Worm (Caenorhabditis elegans) whole organism, L3 larva: Measurements from ENCODE around the gene T19C3.3.

Experiments used
- aly-2 ChIP-seq: fragments of 150-350 bp; optimal IDR thresholded peaks from 2 replicates; lab custom pipeline; 2014; ENCODE audit warnings: missing biosample characterization, missing genetic modification characterization
- ama-1 ChIP-seq: fragments of 150-350 bp; optimal IDR thresholded peaks from 2 replicates; lab custom pipeline; 2018
- ceh-16 ChIP-seq: sonication (generic microtip); optimal IDR thresholded peaks from 2 replicates; lab custom pipeline; 2017; ENCODE audit warnings: missing biosample characterization, missing genetic modification characterization
- ceh-82 ChIP-seq: fragments of 150-350 bp; optimal IDR thresholded peaks from 2 replicates; lab custom pipeline; 2014; ENCODE audit warnings: missing biosample characterization, missing genetic modification characterization
- ceh-9 ChIP-seq: sonication (generic microtip); optimal IDR thresholded peaks from 2 replicates; lab custom pipeline; 2018; ENCODE audit warnings: missing biosample characterization, missing genetic modification characterization
- daf-12 ChIP-seq: fragments of 150-350 bp; optimal IDR thresholded peaks from 2 replicates; lab custom pipeline; 2014; ENCODE audit warnings: missing biosample characterization, missing genetic modification reagents, missing genetic modification characterization
- egl-27 ChIP-seq: sonication (generic microtip); optimal IDR thresholded peaks from 4 replicates; lab custom pipeline; 2017; ENCODE audit warnings: missing biosample characterization, missing genetic modification reagents, missing genetic modification characterization
- elt-2 ChIP-seq: sonication (generic microtip); optimal IDR thresholded peaks from 2 replicates; lab custom pipeline; 2016; ENCODE audit warnings: missing genetic modification reagents, mild to moderate bottlenecking, missing genetic modification characterization, missing compliant biosample characterization
- elt-3 ChIP-seq, 3 experiments: fragments of 150-350 bp in 1 of 3; sonication (generic microtip) in 2 of 3; optimal IDR thresholded peaks; 2 replicates in 2 of 3; 4 replicates in 1 of 3; lab custom pipeline; 2014 to 2017; ENCODE audit warnings: missing biosample characterization in 3 of 3, missing genetic modification characterization in 3 of 3
- eor-1 ChIP-seq, 2 experiments: fragments of 150-350 bp; optimal IDR thresholded peaks; 2 replicates each; lab custom pipeline; 2014 to 2018; ENCODE audit warnings: missing biosample characterization in 2 of 2, missing genetic modification characterization in 2 of 2
- fkh-10 ChIP-seq: sonication (generic microtip); optimal IDR thresholded peaks from 2 replicates; lab custom pipeline; 2017; ENCODE audit warnings: missing biosample characterization, missing genetic modification reagents, missing genetic modification characterization
- fos-1 ChIP-seq: fragments of 150-350 bp; optimal IDR thresholded peaks from 2 replicates; lab custom pipeline; 2014; ENCODE audit warnings: missing biosample characterization, missing genetic modification characterization
- hmg-11 ChIP-seq: sonication (generic microtip); optimal IDR thresholded peaks from 2 replicates; lab custom pipeline; 2016; ENCODE audit warnings: missing genetic modification characterization, missing compliant biosample characterization
- jun-1 ChIP-seq: fragments of 150-350 bp; optimal IDR thresholded peaks from 2 replicates; lab custom pipeline; 2014; ENCODE audit warnings: missing biosample characterization, missing genetic modification reagents, missing genetic modification characterization
- lsy-12 ChIP-seq: sonication (generic microtip); optimal IDR thresholded peaks from 2 replicates; lab custom pipeline; 2016; ENCODE audit warnings: mild to moderate bottlenecking, missing genetic modification characterization, missing compliant biosample characterization
- nfya-1 ChIP-seq: sonication (generic microtip); optimal IDR thresholded peaks from 2 replicates; lab custom pipeline; 2017; ENCODE audit warnings: missing genetic modification characterization, mild to moderate bottlenecking, missing compliant biosample characterization, antibody characterized with exemption, moderate library complexity; ENCODE audit not compliant: insufficient read depth
- nhr-11 ChIP-seq: fragments of 150-350 bp; optimal IDR thresholded peaks from 2 replicates; lab custom pipeline; 2014; ENCODE audit warnings: missing biosample characterization, missing genetic modification characterization
- nhr-12 ChIP-seq: fragments of 150-350 bp; optimal IDR thresholded peaks from 2 replicates; lab custom pipeline; 2014; ENCODE audit warnings: missing biosample characterization, missing genetic modification characterization
- nhr-23 ChIP-seq: fragments of 150-350 bp; optimal IDR thresholded peaks from 2 replicates; lab custom pipeline; 2014; ENCODE audit warnings: missing biosample characterization, missing genetic modification reagents, missing genetic modification characterization
- nhr-237 ChIP-seq: fragments of 150-350 bp; optimal IDR thresholded peaks from 2 replicates; lab custom pipeline; 2014; ENCODE audit warnings: missing biosample characterization, missing genetic modification characterization
- nhr-25 ChIP-seq: sonication (generic microtip); optimal IDR thresholded peaks from 2 replicates; lab custom pipeline; 2017; ENCODE audit warnings: missing biosample characterization, missing genetic modification characterization
- nhr-28 ChIP-seq: fragments of 150-350 bp; optimal IDR thresholded peaks from 2 replicates; lab custom pipeline; 2014; ENCODE audit warnings: missing biosample characterization, missing genetic modification characterization
- nhr-67 ChIP-seq: fragments of 150-350 bp; optimal IDR thresholded peaks from 2 replicates; lab custom pipeline; 2014; ENCODE audit warnings: missing biosample characterization, missing genetic modification characterization
- nhr-76 ChIP-seq: fragments of 150-350 bp; sonication (generic microtip); optimal IDR thresholded peaks from 5 replicates; lab custom pipeline; 2014; ENCODE audit warnings: missing biosample characterization, missing genetic modification characterization
- nhr-77 ChIP-seq: fragments of 150-350 bp; optimal IDR thresholded peaks from 2 replicates; lab custom pipeline; 2014; ENCODE audit warnings: missing biosample characterization, missing genetic modification characterization
- pha-4 ChIP-seq: fragments of 150-350 bp; optimal IDR thresholded peaks from 2 replicates; lab custom pipeline; 2014; ENCODE audit warnings: missing biosample characterization, missing genetic modification reagents, missing genetic modification characterization
- pqm-1 ChIP-seq: fragments of 150-350 bp; optimal IDR thresholded peaks from 2 replicates; lab custom pipeline; 2017; ENCODE audit warnings: missing biosample characterization, missing genetic modification characterization, inconsistent platforms
- sea-2 ChIP-seq: fragments of 150-350 bp; sonication (generic microtip); optimal IDR thresholded peaks from 4 replicates; lab custom pipeline; 2014; ENCODE audit warnings: missing biosample characterization, missing genetic modification reagents, missing genetic modification characterization
- skn-1 ChIP-seq: fragments of 150-350 bp; optimal IDR thresholded peaks from 2 replicates; lab custom pipeline; 2014; ENCODE audit warnings: missing biosample characterization, missing genetic modification characterization
- snpc-4 ChIP-seq: fragments of 150-350 bp; optimal IDR thresholded peaks from 2 replicates; lab custom pipeline; 2014; ENCODE audit warnings: missing biosample characterization, missing genetic modification characterization
- tbx-2 ChIP-seq: sonication (generic microtip); optimal IDR thresholded peaks from 2 replicates; lab custom pipeline; 2016; ENCODE audit warnings: mild to moderate bottlenecking, missing genetic modification characterization, missing compliant biosample characterization
- unc-39 ChIP-seq: sonication (generic microtip); optimal IDR thresholded peaks from 4 replicates; lab custom pipeline; 2017; ENCODE audit warnings: missing biosample characterization, missing genetic modification characterization
- unc-62 ChIP-seq: fragments of 150-350 bp; sonication (generic microtip); optimal IDR thresholded peaks from 4 replicates; lab custom pipeline; 2014; ENCODE audit warnings: missing biosample characterization, missing genetic modification reagents, missing genetic modification characterization
- zag-1 ChIP-seq: fragments of 150-350 bp; optimal IDR thresholded peaks from 2 replicates; lab custom pipeline; 2014; ENCODE audit warnings: missing biosample characterization, missing genetic modification characterization
- ztf-4 ChIP-seq: fragments of 150-350 bp; optimal IDR thresholded peaks from 2 replicates; lab custom pipeline; 2014; ENCODE audit warnings: missing biosample characterization, missing genetic modification characterization

The T19C3.3 gene

ce11 chrIII:650539-650938, 36.2 kb upstream of the T19C3.3 start:
- peak; percentile 57 for TF ChIP-seq nhr-25
- TF ChIP-seq nhr-76: no peak
- TF ChIP-seq, all 47 proteins: peak for 1

ce11 chrIII:649935-650334, 35.6 kb upstream of the T19C3.3 start:
- no peak for TF ChIP-seq nhr-67 (tag; lab: Kevin White, UChicago)
- TF ChIP-seq nhr-11 (tag; lab: Kevin White, UChicago): no peak
- TF ChIP-seq unc-39 (tag; lab: Kevin White, UChicago): no peak
- no peak for TF ChIP-seq egl-27 (tag; lab: Kevin White, UChicago)
- TF ChIP-seq ceh-9 (tag; lab: Kevin White, UChicago): no peak
- no peak for TF ChIP-seq nhr-77 (tag; lab: Kevin White, UChicago)
- no peak for TF ChIP-seq ceh-16 (tag; lab: Kevin White, UChicago)
- no peak for TF ChIP-seq zag-1 (tag; lab: Kevin White, UChicago)
- no peak for TF ChIP-seq nhr-237 (tag; lab: Kevin White, UChicago)
- no peak for TF ChIP-seq tbx-2 (tag; lab: Kevin White, UChicago)
- no peak for TF ChIP-seq pqm-1 (tag; lab: Kevin White, UChicago)
- no peak for TF ChIP-seq pha-4 (tag; lab: Kevin White, UChicago)
- no peak for TF ChIP-seq skn-1 (tag; lab: Kevin White, UChicago)
- no peak for TF ChIP-seq nhr-12 (tag; lab: Kevin White, UChicago)
- TF ChIP-seq lsy-12 (tag; lab: Kevin White, UChicago): no peak
- no peak for TF ChIP-seq unc-62 (GFP tag; lab: Kevin White, UChicago)

- TF ChIP-seq snpc-4 (tag; lab: Kevin White, UChicago): no peak
- TF ChIP-seq nhr-25: no peak
- TF ChIP-seq nfya-1 (tag; lab: Kevin White, UChicago): peak; percentile 26
- no peak for TF ChIP-seq nhr-28
- no peak for TF ChIP-seq elt-3 (tag; optimal IDR thresholded peaks at IDR 0.05; lab: Kevin White, UChicago)
- no peak for TF ChIP-seq nhr-77 (tag; lab: Kevin White, UChicago)
- TF ChIP-seq nhr-23: peak; percentile 19
- no peak for TF ChIP-seq fos-1
- TF ChIP-seq skn-1 (tag; lab: Kevin White, UChicago): no peak
- no peak for TF ChIP-seq ceh-82 (tag; lab: Kevin White, UChicago)
- no peak for TF ChIP-seq sea-2 (GFP tag; lab: Kevin White, UChicago)
- no peak for TF ChIP-seq fkh-10
- TF ChIP-seq unc-39 (tag; lab: Kevin White, UChicago): no peak
- TF ChIP-seq eor-1 (tag; optimal IDR thresholded peaks at IDR 0.05; lab: Kevin White, UChicago): no peak
- TF ChIP-seq hmg-11: peak; percentile 47
- peak; percentile 78 for TF ChIP-seq pha-4 (tag; lab: Kevin White, UChicago)
- no peak for TF ChIP-seq ama-1 (lab: Kevin White, UChicago)
- TF ChIP-seq aly-2 (tag; lab: Kevin White, UChicago): no peak
Measured at ce11 chrIII:647248-647647, 32.9 kb upstream of the T19C3.3 start.

ce11 chrIII:646454-646853, 32.1 kb upstream of the T19C3.3 start, which contains the start of gene orai-1:
orai-1 (plus strand) TSS chrIII:646754.
- no peak for TF ChIP-seq nhr-23
- TF ChIP-seq ceh-82 (tag; lab: Kevin White, UChicago): no peak
- no peak for TF ChIP-seq elt-2 (tag; lab: Kevin White, UChicago)
- no peak for TF ChIP-seq nhr-12 (tag; lab: Kevin White, UChicago)
- TF ChIP-seq nfya-1 (tag; lab: Kevin White, UChicago): no peak
- no peak for TF ChIP-seq eor-1 (tag; optimal IDR thresholded peaks at IDR 0.05; lab: Kevin White, UChicago)

ce11 chrIII:644660-645059, 30.3 kb upstream of the T19C3.3 start:
- no peak for TF ChIP-seq egl-27 (tag; lab: Kevin White, UChicago)
- TF ChIP-seq ceh-16 (tag; lab: Kevin White, UChicago): no peak
- TF ChIP-seq sea-2 (GFP tag; lab: Kevin White, UChicago): no peak
- TF ChIP-seq fos-1: no peak
- TF ChIP-seq nhr-12 (tag; lab: Kevin White, UChicago): no peak
- no peak for TF ChIP-seq eor-1 (tag; optimal IDR thresholded peaks at IDR 0.05; lab: Kevin White, UChicago)
- no peak for TF ChIP-seq pqm-1 (tag; lab: Kevin White, UChicago)
- no peak for TF ChIP-seq skn-1 (tag; lab: Kevin White, UChicago)
- no peak for TF ChIP-seq pha-4 (tag; lab: Kevin White, UChicago)
- TF ChIP-seq nhr-67 (tag; lab: Kevin White, UChicago): no peak
- TF ChIP-seq nhr-237 (tag; lab: Kevin White, UChicago): no peak
- no peak for TF ChIP-seq ama-1 (lab: Kevin White, UChicago)
- no peak for TF ChIP-seq nhr-25
- TF ChIP-seq jun-1: no peak
- TF ChIP-seq tbx-2 (tag; lab: Kevin White, UChicago): no peak
- no peak for TF ChIP-seq ztf-4 (tag; lab: Kevin White, UChicago)
- TF ChIP-seq aly-2 (tag; lab: Kevin White, UChicago): no peak
- no peak for TF ChIP-seq daf-12
- TF ChIP-seq, all 47 proteins: peak for 0
